Fruit fly (Drosophila melanogaster): ENCODE measurements around the gene Uxs.

The Uxs gene

DNA sequence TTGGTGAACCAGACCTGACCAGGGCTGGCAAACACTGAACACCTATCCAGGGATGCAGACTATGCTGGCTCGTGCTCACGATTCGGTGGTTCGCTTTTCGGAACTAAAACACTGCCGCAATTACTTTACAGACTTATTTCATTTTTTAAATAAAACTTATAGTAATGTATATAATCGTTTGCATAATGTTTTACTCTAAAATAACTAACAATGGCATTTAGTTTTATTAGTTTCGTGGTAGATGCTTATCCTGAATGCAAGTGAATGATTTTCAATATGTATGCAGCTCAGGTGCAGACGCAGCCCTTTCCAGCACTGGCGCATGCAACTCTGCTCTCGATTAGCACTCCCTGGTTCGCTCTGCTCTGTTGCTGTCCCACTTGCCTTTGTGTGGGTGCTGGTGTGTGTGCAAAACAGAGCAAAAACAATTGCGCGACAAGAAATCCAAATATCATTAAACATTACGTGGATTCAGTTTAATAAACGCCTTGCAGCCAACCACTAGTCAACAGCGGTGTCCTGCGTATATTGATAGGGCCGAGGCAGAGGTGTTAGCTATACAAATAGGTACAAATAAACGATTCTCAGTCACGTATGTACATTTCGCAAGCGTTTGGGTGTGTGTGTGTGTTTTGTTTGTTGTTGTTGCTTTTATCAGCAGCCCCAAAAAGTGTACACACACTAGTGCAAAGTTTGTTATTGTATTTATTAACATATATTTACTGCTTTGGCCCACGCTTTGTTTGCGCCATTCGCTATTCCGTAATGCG lies 6.1 kb downstream of the Uxs start, which contains the start of the genes ERR and Atg18a (continued):
- TF ChIP-seq crp (GFP tag; optimal IDR thresholded peaks at IDR 0.05) (peak in 1 of 2 experiments; percentile 63), CG31388 (GFP tag; optimal IDR thresholded peaks at IDR 0.05) (peak; percentile 41), Deaf1 (tag; optimal IDR thresholded peaks at IDR 0.05) (peak; percentile 28), cato (GFP tag; optimal IDR thresholded peaks at IDR 0.05; ENCODE audit: borderline replicate concordance) (peak; percentile 59), CG4730 (GFP tag; IDR thresholded peaks at IDR 0.05) (peak; percentile 82), H2.0 (GFP tag; IDR thresholded peaks at IDR 0.05) (peak; percentile 79), HmgZ (tag; optimal IDR thresholded peaks at IDR 0.05) (peak; percentile 87), CG11723 (GFP tag; optimal IDR thresholded peaks at IDR 0.05) (no peak), tio (GFP tag; optimal IDR thresholded peaks at IDR 0.05) (no peak), HLH4C (GFP tag; IDR thresholded peaks at IDR 0.05; ENCODE audit: partially characterized antibody) (peak; percentile 45; the same call in 1 of the 3 replicates), CG6175 (GFP tag; IDR thresholded peaks at IDR 0.05) (peak; percentile 76; the same call in 2 of the 3 replicates), CG6791 (GFP tag; IDR thresholded peaks at IDR 0.05; ENCODE audit: partially characterized antibody) (peak; percentile 45; the same call in 1 of the 3 replicates), HLH3B (GFP tag; IDR thresholded peaks at IDR 0.05) (peak; percentile 80), CG12071 (GFP tag; optimal IDR thresholded peaks at IDR 0.05) (no peak), Chrac-16 (GFP tag; optimal IDR thresholded peaks at IDR 0.05) (peak; percentile 82), Stat92E (GFP tag; optimal IDR thresholded peaks at IDR 0.05) (peak in 1 of 3 experiments; percentile 7), tin (GFP tag; optimal IDR thresholded peaks at IDR 0.05) (peak; percentile 82), Optix (GFP tag; IDR thresholded peaks at IDR 0.05) (peak; percentile 61; the same call in 2 of the 3 replicates), CG14710 (tag; optimal IDR thresholded peaks at IDR 0.05) (peak; percentile 90), tup (GFP tag; optimal IDR thresholded peaks at IDR 0.05) (peak; percentile 68), Doc3 (GFP tag; IDR thresholded peaks at IDR 0.05; ENCODE audit: partially characterized antibody) (peak; percentile 51; the same call in 1 of the 3 replicates), CG16779 (GFP tag; IDR thresholded peaks at IDR 0.05) (peak; percentile 76; the same call in 1 of the 2 replicates), CG11093 (GFP tag; IDR thresholded peaks at IDR 0.05) (peak; percentile 81), btn (GFP tag; optimal IDR thresholded peaks at IDR 0.05) (peak; percentile 46), Sox100B (GFP tag; optimal IDR thresholded peaks at IDR 0.05) (no peak), CG3065 (GFP tag; optimal IDR thresholded peaks at IDR 0.05) (peak; percentile 13), CG34224 (GFP tag; IDR thresholded peaks at IDR 0.05; ENCODE audit: partially characterized antibody) (peak; percentile 65; the same call in 2 of the 3 replicates), CG9797 (GFP tag; optimal IDR thresholded peaks at IDR 0.05) (peak; percentile 50), Fer2 (tag; optimal IDR thresholded peaks at IDR 0.05) (peak; percentile 82), Opbp (GFP tag; IDR thresholded peaks at IDR 0.05; ENCODE audit: partially characterized antibody) (peak; percentile 51; the same call in 1 of the 3 replicates), inv (GFP tag; IDR thresholded peaks at IDR 0.05; ENCODE audit: partially characterized antibody) (peak; percentile 61; the same call in 1 of the 2 replicates), psq (GFP tag; optimal IDR thresholded peaks at IDR 0.05) (peak; percentile 57), CG9215 (GFP tag; IDR thresholded peaks at IDR 0.05) (peak; percentile 94), CG2889 (GFP tag; IDR thresholded peaks at IDR 0.05) (peak; percentile 77), BEAF-32 (GFP tag; optimal IDR thresholded peaks at IDR 0.05) (peak; percentile 87), HLH54F (GFP tag; optimal IDR thresholded peaks at IDR 0.05) (peak; percentile 88), CG6854 (GFP tag; optimal IDR thresholded peaks at IDR 0.05) (no peak), dysf (GFP tag; IDR thresholded peaks at IDR 0.05) (peak; percentile 90), CG17802 (tag; optimal IDR thresholded peaks at IDR 0.05) (peak; percentile 31), bab2 (GFP tag; optimal IDR thresholded peaks at IDR 0.05) (peak; percentile 79), CG33557 (GFP tag; optimal IDR thresholded peaks at IDR 0.05) (peak; percentile 76), nau (GFP tag; optimal IDR thresholded peaks at IDR 0.05) (no peak), jumu (GFP tag; optimal IDR thresholded peaks at IDR 0.05) (peak; percentile 87), lov (optimal IDR thresholded peaks at IDR 0.05) (no peak), lov (GFP tag; IDR thresholded peaks at IDR 0.05) (no peak), slbo (GFP tag; IDR thresholded peaks at IDR 0.05) (peak; percentile 96), Eip74EF (GFP tag; optimal IDR thresholded peaks at IDR 0.05) (no peak)

Data from whole organism, embryonic.